Worm (Caenorhabditis elegans): ENCODE data around the gene Y75B12B.10.

ce11 chrV:15186259-15186927, 13.5 kb upstream of the Y75B12B.10 start, which contains the start of gene Y75B12B.3:
- TF ChIP-seq ztf-23 (GFP tag; IDR thresholded peaks at IDR 0.05) = no peak
- TF ChIP-seq klf-2 (GFP tag; conservative IDR thresholded peaks at IDR 0.05) = no peak
- no peak for TF ChIP-seq cog-1 (tag; optimal IDR thresholded peaks at IDR 0.05)
- no peak for TF ChIP-seq T22C8.4 (GFP tag; IDR thresholded peaks at IDR 0.05)
- no peak for TF ChIP-seq ref-1 (GFP tag; conservative IDR thresholded peaks at IDR 0.05)
- TF ChIP-seq flt-1 (GFP tag; IDR thresholded peaks at IDR 0.05) = no peak
- TF ChIP-seq ztf-29 (GFP tag; IDR thresholded peaks at IDR 0.05) = no peak
- no peak for TF ChIP-seq tab-1 (GFP tag; IDR thresholded peaks at IDR 0.05)
